Fruit fly (Drosophila melanogaster): ENCODE results near the gene CG7091.

- TF ChIP-seq CTCF (optimal IDR thresholded peaks at IDR 0.05) (no peak), CG8478 (optimal IDR thresholded peaks at IDR 0.05) (no peak)
Measured at dm6 chr3R:12963491-12963890, 14.3 kb upstream of the CG7091 start, which contains the start of gene Cyp304a1.

All from S2 (cell line).